Fruit fly (Drosophila melanogaster) whole organism, pupa: Measurements from ENCODE around the gene CG1463.

Experiments
- CG10348 ChIP-seq: fragments of 200-800 bp; sonication (Bioruptor generic); IDR thresholded peaks from 2 replicates; pipeline ENCODE4 v1.3.6; 2022; ENCODE audit warnings: missing biosample characterization, missing genetic modification characterization
- CG12605 ChIP-seq: fragments of 200-800 bp; sonication (Bioruptor generic); IDR thresholded peaks from 2 replicates; pipeline ENCODE4 v1.3.6; 2022; ENCODE audit warnings: missing biosample characterization, missing genetic modification characterization
- CG13204 ChIP-seq: fragments of 200-800 bp; sonication (Bioruptor generic); optimal IDR thresholded peaks from 2 replicates; lab custom pipeline; 2018; ENCODE audit warnings: missing biosample characterization, mild to moderate bottlenecking, missing genetic modification characterization, moderate library complexity
- CG14655 ChIP-seq: fragments of 200-800 bp; sonication (Bioruptor generic); optimal IDR thresholded peaks from 3 replicates; lab custom pipeline; 2017; ENCODE audit warnings: mild to moderate bottlenecking, missing biosample characterization, missing genetic modification reagents, missing genetic modification characterization
- CG15710 ChIP-seq: fragments of 200-800 bp; sonication (Bioruptor generic); optimal IDR thresholded peaks from 2 replicates; lab custom pipeline; 2018; ENCODE audit warnings: missing biosample characterization, mild to moderate bottlenecking, missing genetic modification characterization, moderate library complexity
- CG17806 ChIP-seq: fragments of 200-800 bp; sonication (Bioruptor generic); optimal IDR thresholded peaks from 2 replicates; lab custom pipeline; 2018; ENCODE audit warnings: missing biosample characterization, mild to moderate bottlenecking, missing genetic modification characterization, moderate library complexity
- CG32121 ChIP-seq: fragments of 200-800 bp; sonication (Bioruptor generic); IDR thresholded peaks from 2 replicates; pipeline ENCODE4 v1.3.6; 2022; ENCODE audit warnings: missing biosample characterization, missing genetic modification characterization
- CG34367 ChIP-seq: fragments of 200-800 bp; sonication (Bioruptor generic); optimal IDR thresholded peaks from 2 replicates; lab custom pipeline; 2018; ENCODE audit warnings: missing biosample characterization, mild to moderate bottlenecking, missing genetic modification characterization
- CG4496 ChIP-seq: fragments of 200-800 bp; sonication (Bioruptor generic); IDR thresholded peaks from 3 replicates; pipeline ENCODE4 v1.3.6; 2022; ENCODE audit warnings: missing biosample characterization, missing genetic modification characterization
- CG8159 ChIP-seq: fragments of 200-800 bp; sonication (Bioruptor generic); optimal IDR thresholded peaks from 3 replicates; lab custom pipeline; 2018; ENCODE audit warnings: missing biosample characterization, mild to moderate bottlenecking, missing genetic modification characterization, moderate library complexity
- CG8301 ChIP-seq: fragments of 200-800 bp; sonication (Bioruptor generic); optimal IDR thresholded peaks from 2 replicates; lab custom pipeline; 2018; ENCODE audit warnings: missing biosample characterization, mild to moderate bottlenecking, missing genetic modification characterization
- CG9948 ChIP-seq: fragments of 200-800 bp; sonication (Bioruptor generic); optimal IDR thresholded peaks from 2 replicates; lab custom pipeline; 2018; ENCODE audit warnings: missing biosample characterization, mild to moderate bottlenecking, missing genetic modification characterization, moderate library complexity
- D1 ChIP-seq: fragments of 200-800 bp; sonication (Bioruptor generic); optimal IDR thresholded peaks from 2 replicates; lab custom pipeline; 2018; ENCODE audit warnings: missing biosample characterization, mild to moderate bottlenecking, missing genetic modification characterization, moderate library complexity
- EcR ChIP-seq: fragments of 200-800 bp; sonication (Bioruptor generic); optimal IDR thresholded peaks from 3 replicates; lab custom pipeline; 2019; ENCODE audit warnings: missing biosample characterization, missing genetic modification characterization, mild to moderate bottlenecking, moderate library complexity, missing genetic modification reagents
- Ets98B ChIP-seq: fragments of 200-800 bp; sonication (Bioruptor generic); IDR thresholded peaks from 2 replicates; pipeline ENCODE4 v1.3.6; 2022; ENCODE audit warnings: missing biosample characterization, missing genetic modification characterization
- Pif1A ChIP-seq: fragments of 200-800 bp; sonication (Bioruptor generic); optimal IDR thresholded peaks from 3 replicates; lab custom pipeline; 2016; ENCODE audit warnings: missing biosample characterization, missing genetic modification characterization
- Pif1B ChIP-seq: fragments of 200-800 bp; sonication (Bioruptor generic); optimal IDR thresholded peaks from 3 replicates; lab custom pipeline; 2016; ENCODE audit warnings: missing biosample characterization, missing genetic modification characterization
- Snoo ChIP-seq: fragments of 200-800 bp; sonication (Bioruptor generic); optimal IDR thresholded peaks from 3 replicates; lab custom pipeline; 2017; ENCODE audit warnings: missing biosample characterization, mild to moderate bottlenecking, missing genetic modification characterization, inconsistent platforms
- fd96Ca ChIP-seq: fragments of 200-800 bp; sonication (Bioruptor generic); IDR thresholded peaks from 3 replicates; pipeline ENCODE4 v1.3.6; 2022; ENCODE audit warnings: missing biosample characterization, missing genetic modification characterization
- gl ChIP-seq: fragments of 200-800 bp; sonication (Bioruptor generic); optimal IDR thresholded peaks from 2 replicates; lab custom pipeline; 2018; ENCODE audit warnings: missing biosample characterization, mild to moderate bottlenecking, missing genetic modification characterization
- rn ChIP-seq: fragments of 200-800 bp; sonication (Bioruptor generic); IDR thresholded peaks from 2 replicates; pipeline ENCODE4 v1.3.6; 2022; ENCODE audit warnings: missing biosample characterization, missing genetic modification characterization

Gene CG1463

DNA sequence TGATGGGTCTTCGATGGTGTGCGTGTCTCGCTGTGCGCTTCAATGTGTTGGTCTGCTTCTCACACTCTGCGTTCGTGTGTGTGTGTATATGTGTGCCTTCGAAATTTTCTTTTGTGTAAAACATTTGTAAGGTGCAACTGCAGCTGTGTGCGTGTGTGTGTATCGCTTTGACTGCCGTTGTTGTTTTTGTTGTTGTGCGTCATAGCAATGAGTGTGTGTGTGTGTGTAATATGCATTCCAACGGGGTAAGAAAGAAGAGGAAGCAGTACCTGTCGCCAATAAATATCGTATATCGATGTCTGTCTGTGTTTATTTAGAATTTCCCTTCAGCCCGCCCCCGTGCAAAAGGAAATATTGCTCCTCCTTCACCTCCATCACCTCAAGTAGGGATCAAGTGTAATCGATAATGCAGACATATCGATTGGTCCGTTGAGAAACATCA is 42.8 kb upstream of the CG1463 start:
- TF ChIP-seq Pif1B (no peak), CG34367 (tag; lab: Kevin White, UChicago) (no peak), CG32121 (GFP tag; lab: Robert Waterston, UW) (peak; percentile 53), D1 (tag; lab: Kevin White, UChicago) (no peak), fd96Ca (GFP tag; lab: Robert Waterston, UW) (peak; percentile 62; the same call in 1 of the 3 replicates), gl (tag; lab: Kevin White, UChicago) (no peak), CG9948 (tag; lab: Kevin White, UChicago) (no peak), CG13204 (GFP tag; lab: Kevin White, UChicago) (no peak), Snoo (tag; lab: Kevin White, UChicago) (peak; percentile 9), CG15710 (tag; lab: Kevin White, UChicago) (peak; percentile 10), EcR (GFP tag; lab: Kevin White, UChicago) (peak; percentile 44), CG8301 (peak; percentile 23), CG17806 (tag; lab: Kevin White, UChicago) (no peak), CG14655 (GFP tag; lab: Kevin White, UChicago) (no peak), Ets98B (no peak), CG12605 (GFP tag; lab: Robert Waterston, UW) (no peak; the same call in 1 of the 2 replicates), CG10348 (GFP tag; lab: Robert Waterston, UW) (no peak), CG8159 (peak; percentile 17), CG4496 (GFP tag; lab: Robert Waterston, UW) (0 out of 3 replicates have a peak, but pooled peaks have one; percentile 13), rn (no peak), Pif1A (GFP tag; lab: Kevin White, UChicago) (peak; percentile 23)

dm6 chrX:12653574-12653973 is 42.1 kb upstream of the CG1463 start, which contains the start of gene CkIalpha:
Gene CkIalpha (plus strand): TSS chrX:12653626.
- TF ChIP-seq Ets98B (peak; percentile 58), rn (no peak), CG14655 (GFP tag; lab: Kevin White, UChicago) (no peak), Snoo (tag; lab: Kevin White, UChicago) (no peak), gl (tag; lab: Kevin White, UChicago) (no peak), Pif1B (no peak), CG15710 (tag; lab: Kevin White, UChicago) (no peak), fd96Ca (GFP tag; lab: Robert Waterston, UW) (peak; percentile 65; the same call in 2 of the 3 replicates), CG13204 (GFP tag; lab: Kevin White, UChicago) (no peak), CG8301 (no peak), CG8159 (peak; percentile 11), D1 (tag; lab: Kevin White, UChicago) (no peak), CG4496 (GFP tag; lab: Robert Waterston, UW) (no peak; the same call in 2 of the 3 replicates)

dm6 chrX:12651613-12652012 is 40.1 kb upstream of the CG1463 start:
- TF ChIP-seq CG14655 (GFP tag; lab: Kevin White, UChicago) = no peak
- no peak for TF ChIP-seq CG12605 (GFP tag; lab: Robert Waterston, UW)
- TF ChIP-seq CG15710 (tag; lab: Kevin White, UChicago) = no peak
- no peak for TF ChIP-seq CG13204 (GFP tag; lab: Kevin White, UChicago)
- TF ChIP-seq Pif1A (GFP tag; lab: Kevin White, UChicago) = no peak
- no peak for TF ChIP-seq CG9948 (tag; lab: Kevin White, UChicago)
- TF ChIP-seq fd96Ca (GFP tag; lab: Robert Waterston, UW) = no peak
- TF ChIP-seq D1 (tag; lab: Kevin White, UChicago) = no peak
- no peak for TF ChIP-seq gl (tag; lab: Kevin White, UChicago)
- TF ChIP-seq CG4496 (GFP tag; lab: Robert Waterston, UW) = no peak
- TF ChIP-seq, all 21 proteins: peak for 0

dm6 chrX:12645361-12645760 is 33.9 kb upstream of the CG1463 start:
- TF ChIP-seq Snoo (tag; lab: Kevin White, UChicago) = no peak
- TF ChIP-seq CG17806 (tag; lab: Kevin White, UChicago) = no peak
- no peak for TF ChIP-seq CG15710 (tag; lab: Kevin White, UChicago)
- TF ChIP-seq fd96Ca (GFP tag; lab: Robert Waterston, UW) = no peak
- TF ChIP-seq CG8159 = no peak

dm6 chrX:12633992-12634391 is 22.5 kb upstream of the CG1463 start:
- no peak for TF ChIP-seq CG4496 (GFP tag; lab: Robert Waterston, UW)
- no peak for TF ChIP-seq CG12605 (GFP tag; lab: Robert Waterston, UW)
- TF ChIP-seq Pif1A (GFP tag; lab: Kevin White, UChicago) = no peak
- no peak for TF ChIP-seq CG34367 (tag; lab: Kevin White, UChicago)
- TF ChIP-seq CG8159 = no peak
- no peak for TF ChIP-seq D1 (tag; lab: Kevin White, UChicago)
- TF ChIP-seq CG15710 (tag; lab: Kevin White, UChicago) = no peak
- no peak for TF ChIP-seq Snoo (tag; lab: Kevin White, UChicago)
- TF ChIP-seq CG13204 (GFP tag; lab: Kevin White, UChicago) = no peak
- no peak for TF ChIP-seq Ets98B
- TF ChIP-seq fd96Ca (GFP tag; lab: Robert Waterston, UW) = no peak
- no peak for TF ChIP-seq CG17806 (tag; lab: Kevin White, UChicago)
- TF ChIP-seq CG8301 = no peak
- TF ChIP-seq gl (tag; lab: Kevin White, UChicago) = no peak
- TF ChIP-seq, all 21 proteins: peak for 0

DNA sequence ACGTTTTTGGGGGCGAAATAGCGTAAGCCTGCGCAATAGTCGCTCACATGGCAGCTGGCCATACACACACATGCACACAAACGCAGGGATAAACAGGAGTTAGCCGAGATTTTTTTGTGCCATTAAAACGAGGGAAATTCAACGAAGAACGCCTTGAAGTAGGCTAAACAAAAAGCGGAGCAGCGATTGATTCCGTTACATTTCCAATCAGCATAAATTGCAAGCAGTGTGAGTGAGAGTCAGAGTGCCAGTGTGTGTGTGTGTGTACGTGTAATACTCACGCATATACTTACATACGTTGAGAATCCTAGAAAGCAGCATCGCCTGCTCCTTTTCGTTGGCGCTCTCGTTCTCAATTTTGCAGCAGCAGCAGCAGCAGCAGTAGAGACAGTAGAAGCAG is 21.7 kb upstream of the CG1463 start:
- TF ChIP-seq CG34367 (tag; lab: Kevin White, UChicago) (no peak), CG32121 (GFP tag; lab: Robert Waterston, UW) (no peak), D1 (tag; lab: Kevin White, UChicago) (no peak), CG8159 (no peak), CG10348 (GFP tag; lab: Robert Waterston, UW) (no peak), CG15710 (tag; lab: Kevin White, UChicago) (no peak), CG14655 (GFP tag; lab: Kevin White, UChicago) (no peak), Ets98B (no peak), CG8301 (no peak)
